Worm (Caenorhabditis elegans) whole organism, mixed stage, embryonic: ENCODE data around the gene crt-1.
A peak's percentile ranks its signal among the peaks of the same experiment; 100 is the strongest.

ENCODE experiments used
- M03D4.4 ChIP-seq: sonication (generic microtip); optimal IDR thresholded peaks from 2 replicates; lab custom pipeline; 2017; ENCODE audit warnings: mild to moderate bottlenecking, missing genetic modification characterization, missing compliant biosample characterization
- bed-3 ChIP-seq: fragments of 200-800 bp; sonication (Bioruptor generic); optimal IDR thresholded peaks from 3 replicates; lab custom pipeline; 2018; ENCODE audit warnings: mild to moderate bottlenecking, missing genetic modification characterization, moderate library complexity, missing compliant biosample characterization
- blmp-1 ChIP-seq: fragments of 150-350 bp; optimal IDR thresholded peaks from 2 replicates; lab custom pipeline; 2014; ENCODE audit warnings: missing biosample characterization, missing genetic modification characterization
- ceh-43 ChIP-seq: fragments of 200-800 bp; sonication (Bioruptor generic); optimal IDR thresholded peaks from 2 replicates; lab custom pipeline; 2018; ENCODE audit warnings: mild to moderate bottlenecking, missing genetic modification characterization, moderate library complexity, missing compliant biosample characterization
- ces-1 ChIP-seq: fragments of 150-350 bp; optimal IDR thresholded peaks from 2 replicates; lab custom pipeline; 2014; ENCODE audit warnings: missing biosample characterization, missing genetic modification reagents, missing genetic modification characterization
- drap-1 ChIP-seq: fragments of 200-800 bp; sonication (Bioruptor generic); optimal IDR thresholded peaks from 3 replicates; lab custom pipeline; 2018; ENCODE audit warnings: mild to moderate bottlenecking, missing genetic modification characterization, missing compliant biosample characterization
- elt-1 ChIP-seq: sonication (generic microtip); optimal IDR thresholded peaks from 2 replicates; lab custom pipeline; 2017; ENCODE audit warnings: missing genetic modification characterization, mild to moderate bottlenecking, missing compliant biosample characterization, antibody characterized with exemption, moderate library complexity, borderline replicate concordance; ENCODE audit not compliant: insufficient read depth
- elt-3 ChIP-seq: fragments of 150-350 bp; optimal IDR thresholded peaks from 2 replicates; lab custom pipeline; 2014; ENCODE audit warnings: missing biosample characterization, missing genetic modification characterization
- flh-1 ChIP-seq: fragments of 200-800 bp; sonication (Bioruptor generic); optimal IDR thresholded peaks from 2 replicates; lab custom pipeline; 2018; ENCODE audit warnings: mild to moderate bottlenecking, missing genetic modification characterization, moderate library complexity, missing compliant biosample characterization
- ham-2 ChIP-seq: fragments of 200-800 bp; sonication (Bioruptor generic); optimal IDR thresholded peaks from 2 replicates; lab custom pipeline; 2018; ENCODE audit warnings: mild to moderate bottlenecking, missing genetic modification characterization, missing compliant biosample characterization
- hlh-1 ChIP-seq: fragments of 150-350 bp; optimal IDR thresholded peaks from 2 replicates; lab custom pipeline; 2014; ENCODE audit warnings: missing biosample characterization, missing genetic modification reagents, missing genetic modification characterization
- lin-13 ChIP-seq: fragments of 150-350 bp; optimal IDR thresholded peaks from 2 replicates; lab custom pipeline; 2014; ENCODE audit warnings: missing biosample characterization, missing genetic modification characterization
- lin-32 ChIP-seq: fragments of 200-800 bp; sonication (Bioruptor generic); optimal IDR thresholded peaks from 2 replicates; lab custom pipeline; 2018; ENCODE audit warnings: mild to moderate bottlenecking, missing genetic modification characterization, missing compliant biosample characterization
- lsy-2 ChIP-seq: fragments of 150-350 bp; optimal IDR thresholded peaks from 2 replicates; lab custom pipeline; 2014; ENCODE audit warnings: missing biosample characterization, missing genetic modification characterization
- mep-1 ChIP-seq: fragments of 150-350 bp; optimal IDR thresholded peaks from 2 replicates; lab custom pipeline; 2017; ENCODE audit warnings: missing biosample characterization, missing genetic modification reagents, missing genetic modification characterization, inconsistent platforms
- mls-2 ChIP-seq: sonication (generic microtip); optimal IDR thresholded peaks from 2 replicates; lab custom pipeline; 2016; ENCODE audit warnings: mild to moderate bottlenecking, missing genetic modification characterization, moderate library complexity, missing compliant biosample characterization
- nhr-12 ChIP-seq: fragments of 150-350 bp; optimal IDR thresholded peaks from 2 replicates; lab custom pipeline; 2014; ENCODE audit warnings: missing biosample characterization, missing genetic modification characterization
- nhr-237 ChIP-seq: fragments of 150-350 bp; optimal IDR thresholded peaks from 2 replicates; lab custom pipeline; 2014; ENCODE audit warnings: missing biosample characterization, missing genetic modification characterization
- nhr-28 ChIP-seq: fragments of 150-350 bp; optimal IDR thresholded peaks from 2 replicates; lab custom pipeline; 2014; ENCODE audit warnings: missing biosample characterization, missing genetic modification characterization
- pha-4 ChIP-seq: fragments of 150-350 bp; optimal IDR thresholded peaks from 2 replicates; lab custom pipeline; 2018; ENCODE audit warnings: missing biosample characterization, missing genetic modification reagents, missing genetic modification characterization
- sem-2 ChIP-seq: fragments of 200-800 bp; sonication (Bioruptor generic); optimal IDR thresholded peaks from 2 replicates; lab custom pipeline; 2018; ENCODE audit warnings: mild to moderate bottlenecking, missing genetic modification characterization, missing compliant biosample characterization
- tbx-8 ChIP-seq: fragments of 200-800 bp; sonication (Bioruptor generic); optimal IDR thresholded peaks from 2 replicates; lab custom pipeline; 2018; ENCODE audit warnings: mild to moderate bottlenecking, missing genetic modification characterization, moderate library complexity, missing compliant biosample characterization
- unc-62 ChIP-seq: fragments of 150-350 bp; optimal IDR thresholded peaks from 2 replicates; lab custom pipeline; 2014; ENCODE audit warnings: missing biosample characterization, missing genetic modification reagents, missing genetic modification characterization
- zip-8 ChIP-seq: fragments of 150-350 bp; optimal IDR thresholded peaks from 2 replicates; lab custom pipeline; 2014; ENCODE audit warnings: missing biosample characterization, missing genetic modification characterization
- ztf-11 ChIP-seq: fragments of 150-350 bp; optimal IDR thresholded peaks from 2 replicates; lab custom pipeline; 2014; ENCODE audit warnings: missing biosample characterization, missing genetic modification characterization

Gene crt-1

ce11 chrV:6105374-6105773 is 5.0 kb upstream of the crt-1 start, which contains the start of gene atf-8:
TSS of gene atf-8 (plus strand) at chrV:6105607.
- TF ChIP-seq ces-1 (no peak), nhr-28 (tag; lab: Kevin White, UChicago) (no peak), nhr-237 (tag; lab: Kevin White, UChicago) (no peak), blmp-1 (tag; lab: Kevin White, UChicago) (peak; percentile 99), pha-4 (tag; lab: Kevin White, UChicago) (no peak), elt-3 (tag; lab: Kevin White, UChicago) (no peak), ham-2 (GFP tag; lab: Kevin White, UChicago) (peak; percentile 77)

DNA sequence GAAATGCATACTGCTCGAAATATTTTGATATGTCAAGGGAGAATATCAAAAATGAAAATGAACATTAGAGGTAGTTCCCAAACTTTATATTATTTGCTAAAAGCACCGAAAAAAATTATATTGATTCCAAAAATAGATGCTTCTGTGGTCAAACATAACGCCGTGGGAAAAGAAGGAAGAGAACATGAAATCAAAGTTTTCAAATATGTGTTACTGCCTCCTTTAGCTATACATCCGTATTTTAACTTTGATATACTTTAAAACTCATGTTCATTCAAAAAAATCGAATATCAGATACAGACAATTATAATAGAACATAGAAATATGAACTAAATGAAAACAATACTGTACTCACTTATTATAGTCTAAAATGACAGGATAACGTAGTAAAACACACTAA is 3.1 kb upstream of the crt-1 start, which contains the start of gene Y38A10A.11:
Gene Y38A10A.11 (minus strand): TSS at position 101 of the 400 bp plus-strand sequence.
- TF ChIP-seq nhr-28 (tag; lab: Kevin White, UChicago): no peak
- no peak for TF ChIP-seq elt-3 (tag; lab: Kevin White, UChicago)
- TF ChIP-seq lin-32 (GFP tag; lab: Kevin White, UChicago): no peak
- no peak for TF ChIP-seq hlh-1 (tag; lab: Kevin White, UChicago)

DNA sequence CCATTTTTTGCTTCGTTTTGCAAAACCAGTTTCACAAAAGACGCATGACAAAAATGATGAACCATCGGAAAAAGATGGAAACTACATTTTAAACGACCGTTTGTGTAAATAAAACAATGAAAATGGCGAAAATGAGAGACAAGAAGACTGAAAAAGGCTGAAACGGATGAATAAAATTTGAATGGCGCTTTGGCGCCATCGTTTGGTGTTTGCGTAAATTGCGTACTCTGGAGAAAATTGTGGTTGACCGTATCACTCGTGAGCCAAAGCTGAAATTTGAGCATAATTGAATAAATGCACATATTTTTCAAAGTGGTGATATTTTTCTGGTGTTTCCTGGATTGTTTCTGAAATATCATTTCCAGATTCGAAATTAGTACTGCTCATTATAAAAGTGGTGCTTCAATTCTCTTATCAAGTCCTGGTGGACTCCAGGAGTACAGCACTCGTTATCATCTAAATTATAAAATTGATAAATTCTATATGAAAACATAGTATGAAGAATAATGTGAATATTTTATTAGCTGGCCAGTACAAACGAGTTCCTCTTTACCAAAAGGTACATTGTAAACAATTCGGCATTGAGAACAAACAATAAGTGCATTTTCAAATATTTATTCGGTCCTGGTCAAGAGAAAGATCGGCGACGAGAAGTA is 1.0 kb upstream of the crt-1 start:
- TF ChIP-seq blmp-1 (tag; lab: Kevin White, UChicago) (no peak), pha-4 (tag; lab: Kevin White, UChicago) (peak; percentile 23)

ce11 chrV:6099634-6100033 is 708 bp downstream of the crt-1 start:
- TF ChIP-seq ceh-43: no peak
- no peak for TF ChIP-seq tbx-8 (GFP tag; lab: Kevin White, UChicago)
- no peak for TF ChIP-seq lin-13 (tag; lab: Kevin White, UChicago)
- no peak for TF ChIP-seq ztf-11 (tag; lab: Kevin White, UChicago)
- TF ChIP-seq elt-3 (tag; lab: Kevin White, UChicago): no peak
- no peak for TF ChIP-seq nhr-28 (tag; lab: Kevin White, UChicago)
- TF ChIP-seq flh-1: no peak
- no peak for TF ChIP-seq elt-1 (tag; lab: Kevin White, UChicago)
- no peak for TF ChIP-seq pha-4 (tag; lab: Kevin White, UChicago)
- TF ChIP-seq nhr-237 (tag; lab: Kevin White, UChicago): no peak
- no peak for TF ChIP-seq hlh-1 (tag; lab: Kevin White, UChicago)
- no peak for TF ChIP-seq M03D4.4 (tag; lab: Kevin White, UChicago)
- TF ChIP-seq bed-3: no peak
- TF ChIP-seq mep-1 (tag; lab: Kevin White, UChicago): no peak
- no peak for TF ChIP-seq blmp-1 (tag; lab: Kevin White, UChicago)
- TF ChIP-seq nhr-12 (tag; lab: Kevin White, UChicago): no peak
- no peak for TF ChIP-seq zip-8 (tag; lab: Kevin White, UChicago)

DNA sequence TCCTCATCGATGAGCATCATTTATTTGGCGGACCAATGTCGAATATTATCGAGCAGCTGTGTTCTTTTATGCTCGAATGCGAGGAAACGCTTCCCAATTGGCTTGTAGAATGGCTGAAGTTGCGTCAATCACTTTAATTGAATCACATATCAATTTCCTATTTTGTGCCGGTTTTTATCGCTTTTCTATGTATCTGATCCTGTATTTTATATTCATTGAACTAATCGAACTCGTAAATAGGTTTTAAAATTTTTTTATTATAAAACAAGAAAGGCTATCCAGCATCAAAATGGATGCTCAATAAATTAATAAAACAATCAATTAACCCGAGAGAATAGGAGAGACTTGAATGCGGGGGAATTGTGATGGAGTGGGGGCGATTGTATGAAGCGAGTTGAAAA is 1.6 kb downstream of the crt-1 start:
- TF ChIP-seq drap-1 (GFP tag; lab: Kevin White, UChicago) (no peak), ztf-11 (tag; lab: Kevin White, UChicago) (no peak), hlh-1 (tag; lab: Kevin White, UChicago) (no peak), unc-62 (GFP tag; lab: Kevin White, UChicago) (no peak), mls-2 (tag; lab: Kevin White, UChicago) (peak; percentile 18), ceh-43 (no peak), M03D4.4 (tag; lab: Kevin White, UChicago) (no peak), ces-1 (peak; percentile 48)

ce11 chrV:6096559-6097155 is 3.7 kb downstream of the crt-1 start, which contains the start of gene smut-1:
TSS of gene smut-1 (plus strand) at chrV:6097105.
- no peak for TF ChIP-seq nhr-237 (tag; lab: Kevin White, UChicago)
- no peak for TF ChIP-seq M03D4.4 (tag; lab: Kevin White, UChicago)
- TF ChIP-seq lsy-2 (tag; lab: Kevin White, UChicago): no peak
- TF ChIP-seq mls-2 (tag; lab: Kevin White, UChicago): no peak
- TF ChIP-seq sem-2 (GFP tag; lab: Kevin White, UChicago): no peak
- TF ChIP-seq drap-1 (GFP tag; lab: Kevin White, UChicago): no peak
